Worm (Caenorhabditis elegans) whole organism, young adult: Measurements from ENCODE around the gene clec-166.

ENCODE experiments used
- B0019.2 ChIP-seq: fragments of 200-800 bp; sonication (Bioruptor generic); conservative IDR thresholded peaks from 2 replicates; pipeline ENCODE4 v1.3.6; 2022; ENCODE audit warnings: missing genetic modification reagents, missing genetic modification characterization, missing compliant biosample characterization
- D2030.7 ChIP-seq: fragments of 200-800 bp; sonication (Bioruptor generic); IDR thresholded peaks from 2 replicates; pipeline ENCODE4 v1.3.6; 2022; ENCODE audit warnings: missing genetic modification reagents, missing genetic modification characterization, missing compliant biosample characterization
- F10E7.11 ChIP-seq: sonication (generic microtip); optimal IDR thresholded peaks from 2 replicates; lab custom pipeline; 2017; ENCODE audit warnings: mild to moderate bottlenecking, missing genetic modification characterization, moderate library complexity, missing compliant biosample characterization
- F33H1.4 ChIP-seq: fragments of 200-800 bp; sonication (Bioruptor generic); IDR thresholded peaks from 2 replicates; pipeline ENCODE4 v1.3.6; 2022; ENCODE audit warnings: missing genetic modification reagents, missing genetic modification characterization, missing compliant biosample characterization
- K12H6.12 ChIP-seq: fragments of 200-800 bp; sonication (Bioruptor generic); optimal IDR thresholded peaks from 2 replicates; lab custom pipeline; 2018; ENCODE audit warnings: mild to moderate bottlenecking, missing genetic modification characterization, missing compliant biosample characterization
- Y53F4B.3 ChIP-seq: fragments of 200-800 bp; sonication (Bioruptor generic); IDR thresholded peaks from 2 replicates; pipeline ENCODE4 v1.3.6; 2022; ENCODE audit warnings: missing genetic modification reagents, missing genetic modification characterization, missing compliant biosample characterization
- Y67H2A.10 ChIP-seq: fragments of 200-800 bp; sonication (Bioruptor generic); conservative IDR thresholded peaks from 2 replicates; pipeline ENCODE4 v1.3.6; 2022; ENCODE audit warnings: missing genetic modification reagents, missing genetic modification characterization, missing compliant biosample characterization
- ZK185.1 ChIP-seq: sonication (generic microtip); optimal IDR thresholded peaks from 2 replicates; lab custom pipeline; 2016; ENCODE audit warnings: mild to moderate bottlenecking, missing genetic modification characterization, missing compliant biosample characterization; ENCODE audit not compliant: poor library complexity, severe bottlenecking
- attf-6 ChIP-seq: fragments of 200-800 bp; sonication (Bioruptor generic); IDR thresholded peaks from 2 replicates; pipeline ENCODE4 v1.3.6; 2022; ENCODE audit warnings: missing genetic modification reagents, missing genetic modification characterization, missing compliant biosample characterization
- ceh-40 ChIP-seq: fragments of 200-800 bp; sonication (Bioruptor generic); IDR thresholded peaks from 2 replicates; pipeline ENCODE4 v1.3.6; 2022; ENCODE audit warnings: missing genetic modification characterization, missing compliant biosample characterization
- dox-1 ChIP-seq: fragments of 200-800 bp; sonication (Bioruptor generic); IDR thresholded peaks from 2 replicates; pipeline ENCODE4 v1.3.6; 2022; ENCODE audit warnings: missing genetic modification reagents, missing genetic modification characterization, missing compliant biosample characterization
- egl-18 ChIP-seq: fragments of 200-800 bp; sonication (Bioruptor generic); IDR thresholded peaks from 2 replicates; pipeline ENCODE4 v1.3.6; 2022; ENCODE audit warnings: missing genetic modification reagents, missing genetic modification characterization, missing compliant biosample characterization
- ets-4 ChIP-seq: fragments of 200-800 bp; sonication (Bioruptor generic); optimal IDR thresholded peaks from 2 replicates; lab custom pipeline; 2018; ENCODE audit warnings: mild to moderate bottlenecking, missing genetic modification characterization, missing compliant biosample characterization
- him-1 ChIP-seq: sonication (generic microtip); optimal IDR thresholded peaks from 2 replicates; lab custom pipeline; 2016; ENCODE audit warnings: missing genotype, missing genetic modification reagents, missing genetic modification characterization, missing compliant biosample characterization
- hmg-1.2 ChIP-seq: fragments of 200-800 bp; sonication (Bioruptor generic); IDR thresholded peaks from 2 replicates; pipeline ENCODE4 v1.3.6; 2022; ENCODE audit warnings: missing genetic modification reagents, missing genetic modification characterization, missing compliant biosample characterization
- lag-1 ChIP-seq: fragments of 200-800 bp; sonication (Bioruptor generic); IDR thresholded peaks from 2 replicates; pipeline ENCODE4 v1.3.6; 2022; ENCODE audit warnings: missing genetic modification reagents, missing genetic modification characterization, missing compliant biosample characterization
- let-607 ChIP-seq, 2 experiments: fragments of 200-800 bp in 1 of 2; sonication (Bioruptor generic) in 1 of 2; sonication (generic microtip) in 1 of 2; optimal IDR thresholded peaks; 2 replicates each; lab custom pipeline; 2016 to 2018; ENCODE audit warnings: mild to moderate bottlenecking in 2 of 2, missing compliant biosample characterization in 2 of 2, missing genetic modification characterization in 2 of 2, moderate library complexity in 2 of 2, missing genotype in 1 of 2
- lin-54 ChIP-seq: fragments of 200-800 bp; sonication (Bioruptor generic); optimal IDR thresholded peaks from 2 replicates; lab custom pipeline; 2018; ENCODE audit warnings: mild to moderate bottlenecking, missing genetic modification characterization, missing compliant biosample characterization
- lir-1 ChIP-seq: fragments of 200-800 bp; sonication (Bioruptor generic); conservative IDR thresholded peaks from 2 replicates; pipeline ENCODE4 v1.3.6; 2022; ENCODE audit warnings: missing genetic modification reagents, missing genetic modification characterization, missing compliant biosample characterization
- lsl-1 ChIP-seq: fragments of 200-800 bp; sonication (Bioruptor generic); optimal IDR thresholded peaks from 2 replicates; lab custom pipeline; 2018; ENCODE audit warnings: mild to moderate bottlenecking, missing genetic modification characterization, moderate library complexity, missing compliant biosample characterization
- madf-3 ChIP-seq: fragments of 200-800 bp; sonication (Bioruptor generic); IDR thresholded peaks from 2 replicates; pipeline ENCODE4 v1.3.6; 2022; ENCODE audit warnings: missing genetic modification reagents, missing genetic modification characterization, missing compliant biosample characterization
- madf-6 ChIP-seq: fragments of 200-800 bp; sonication (Bioruptor generic); IDR thresholded peaks from 2 replicates; pipeline ENCODE4 v1.3.6; 2022; ENCODE audit warnings: missing genetic modification reagents, missing genetic modification characterization, missing compliant biosample characterization
- madf-8 ChIP-seq: fragments of 200-800 bp; sonication (Bioruptor generic); conservative IDR thresholded peaks from 2 replicates; pipeline ENCODE4 v1.3.6; 2022; ENCODE audit warnings: missing genetic modification reagents, missing genetic modification characterization, missing compliant biosample characterization
- mcd-1 ChIP-seq: fragments of 200-800 bp; sonication (Bioruptor generic); IDR thresholded peaks from 2 replicates; pipeline ENCODE4 v1.3.6; 2022; ENCODE audit warnings: missing genetic modification reagents, missing genetic modification characterization, missing compliant biosample characterization
- mxl-1 ChIP-seq: sonication (generic microtip); optimal IDR thresholded peaks from 2 replicates; lab custom pipeline; 2016; ENCODE audit warnings: missing genetic modification characterization, missing compliant biosample characterization
- nfyb-1 ChIP-seq: fragments of 200-800 bp; sonication (Bioruptor generic); IDR thresholded peaks from 2 replicates; pipeline ENCODE4 v1.3.6; 2022; ENCODE audit warnings: missing genetic modification reagents, missing genetic modification characterization, missing compliant biosample characterization
- nhr-120 ChIP-seq: fragments of 200-800 bp; sonication (Bioruptor generic); IDR thresholded peaks from 2 replicates; pipeline ENCODE4 v1.3.6; 2022; ENCODE audit warnings: missing genetic modification characterization, missing compliant biosample characterization
- nhr-80 ChIP-seq: sonication (generic microtip); optimal IDR thresholded peaks from 2 replicates; lab custom pipeline; 2016; ENCODE audit warnings: missing genetic modification characterization, missing compliant biosample characterization
- pbrm-1 ChIP-seq: fragments of 200-800 bp; sonication (Bioruptor generic); IDR thresholded peaks from 2 replicates; pipeline ENCODE4 v1.3.6; 2022; ENCODE audit warnings: missing genetic modification reagents, missing genetic modification characterization, missing compliant biosample characterization
- repo-1 ChIP-seq: sonication (generic microtip); optimal IDR thresholded peaks from 2 replicates; lab custom pipeline; 2017; ENCODE audit warnings: mild to moderate bottlenecking, missing genetic modification characterization, missing compliant biosample characterization
- sea-2 ChIP-seq: fragments of 200-800 bp; sonication (Bioruptor generic); IDR thresholded peaks from 2 replicates; pipeline ENCODE4 v1.3.6; 2022; ENCODE audit warnings: missing genetic modification characterization, missing compliant biosample characterization
- snpc-1.1 ChIP-seq: sonication (generic microtip); optimal IDR thresholded peaks from 2 replicates; lab custom pipeline; 2017; ENCODE audit warnings: missing genetic modification characterization, mild to moderate bottlenecking, missing compliant biosample characterization, antibody characterized with exemption, moderate library complexity, missing genotype, missing genetic modification reagents; ENCODE audit not compliant: insufficient read depth
- snpc-1.3 ChIP-seq: sonication (generic microtip); optimal IDR thresholded peaks from 2 replicates; lab custom pipeline; 2017; ENCODE audit warnings: missing genetic modification characterization, mild to moderate bottlenecking, missing compliant biosample characterization, antibody characterized with exemption, moderate library complexity, missing genotype, missing genetic modification reagents; ENCODE audit not compliant: insufficient read depth
- snpc-3.4 ChIP-seq: sonication (generic microtip); optimal IDR thresholded peaks from 2 replicates; lab custom pipeline; 2017; ENCODE audit warnings: missing genetic modification characterization, mild to moderate bottlenecking, missing compliant biosample characterization, antibody characterized with exemption, moderate library complexity, missing genotype, missing genetic modification reagents
- snpc-4 ChIP-seq, 5 experiments: fragments of 150-350 bp in 1 of 5; sonication (generic microtip) in 4 of 5; optimal IDR thresholded peaks; 2 replicates each; lab custom pipeline; 2014 to 2018; ENCODE audit warnings: missing genetic modification characterization in 5 of 5, missing biosample characterization in 3 of 5, antibody characterized with exemption in 2 of 5, mild to moderate bottlenecking in 2 of 5, missing compliant biosample characterization in 2 of 5, missing genotype in 2 of 5, moderate library complexity in 2 of 5, missing genetic modification reagents in 1 of 5
- somi-1 ChIP-seq: fragments of 200-800 bp; sonication (Bioruptor generic); optimal IDR thresholded peaks from 2 replicates; lab custom pipeline; 2018; ENCODE audit warnings: mild to moderate bottlenecking, missing genetic modification characterization, missing compliant biosample characterization
- sptf-2 ChIP-seq: fragments of 200-800 bp; sonication (Bioruptor generic); optimal IDR thresholded peaks from 2 replicates; lab custom pipeline; 2018; ENCODE audit warnings: mild to moderate bottlenecking, missing genetic modification characterization, missing compliant biosample characterization
- tbp1 ChIP-seq: fragments of 200-800 bp; sonication (Bioruptor generic); optimal IDR thresholded peaks from 2 replicates; lab custom pipeline; 2018; ENCODE audit warnings: mild to moderate bottlenecking, missing genetic modification characterization, missing compliant biosample characterization
- zfh-2 ChIP-seq: fragments of 200-800 bp; sonication (Bioruptor generic); conservative IDR thresholded peaks from 2 replicates; pipeline ENCODE4 v1.3.6; 2022; ENCODE audit warnings: missing genetic modification reagents, missing genetic modification characterization, missing compliant biosample characterization
- ztf-22 ChIP-seq: fragments of 200-800 bp; sonication (Bioruptor generic); optimal IDR thresholded peaks from 2 replicates; lab custom pipeline; 2018; ENCODE audit warnings: mild to moderate bottlenecking, missing genetic modification characterization, moderate library complexity, missing compliant biosample characterization

Gene clec-166

ce11 chrIV:1260474-1260873 lies 9.3 kb upstream of the clec-166 start:
- TF ChIP-seq snpc-3.4 (tag; lab: Kevin White, UChicago) (peak; percentile 91), lsl-1 (GFP tag; lab: Kevin White, UChicago) (peak; percentile 51), F33H1.4 (peak; percentile 43), attf-6 (GFP tag; lab: Robert Waterston, UW) (peak; percentile 11; the same call in 1 of the 2 replicates), pbrm-1 (GFP tag; lab: Robert Waterston, UW) (peak; percentile 71; the same call in 1 of the 2 replicates), lin-54 (GFP tag; lab: Kevin White, UChicago) (peak; percentile 25), snpc-1.1 (tag; lab: Kevin White, UChicago) (peak; percentile 91), tbp1 (GFP tag; lab: Kevin White, UChicago) (peak; percentile 45), sea-2 (GFP tag; lab: Robert Waterston, UW) (no peak), snpc-1.3 (tag; lab: Kevin White, UChicago) (no peak), snpc-4 (GFP tag; optimal IDR thresholded peaks at IDR 0.05; lab: Kevin White, UChicago) (no peak), snpc-4 (tag; optimal IDR thresholded peaks at IDR 0.05; lab: Kevin White, UChicago) (peak; percentile 83 to 96 (median 92)), K12H6.12 (tag; lab: Kevin White, UChicago) (no peak), D2030.7 (GFP tag; lab: Robert Waterston, UW) (peak; percentile 33; the same call in 1 of the 2 replicates), him-1 (tag; lab: Kevin White, UChicago) (peak; percentile 6), egl-18 (GFP tag; lab: Robert Waterston, UW) (no peak), madf-6 (peak; percentile 78), hmg-1.2 (peak; percentile 72; the same call in 1 of the 2 replicates), madf-8 (GFP tag; lab: Robert Waterston, UW) (no peak), ets-4 (GFP tag; lab: Kevin White, UChicago) (no peak), mcd-1 (GFP tag; lab: Robert Waterston, UW) (peak; percentile 42; the same call in 1 of the 2 replicates), dox-1 (peak; percentile 41; the same call in 1 of the 2 replicates), nfyb-1 (GFP tag; lab: Robert Waterston, UW) (no peak), sptf-2 (no peak), repo-1 (tag; lab: Kevin White, UChicago) (peak; percentile 19), ceh-40 (no peak)

ce11 chrIV:1256723-1257122 lies 5.6 kb upstream of the clec-166 start, which contains the start of gene clec-168:
Gene clec-168, plus strand, starts transcription at chrIV:1256969.
- TF ChIP-seq lag-1 (no peak), nhr-80 (tag; lab: Kevin White, UChicago) (peak; percentile 16)

- TF ChIP-seq snpc-4 (GFP tag; optimal IDR thresholded peaks at IDR 0.05; lab: Kevin White, UChicago) (no peak), snpc-4 (tag; optimal IDR thresholded peaks at IDR 0.05; lab: Kevin White, UChicago) (no peak), let-607 (tag; optimal IDR thresholded peaks at IDR 0.05; lab: Kevin White, UChicago) (no peak), F10E7.11 (no peak), somi-1 (GFP tag; lab: Kevin White, UChicago) (no peak), lir-1 (GFP tag; lab: Robert Waterston, UW) (no peak), mxl-1 (no peak), ZK185.1 (tag; lab: Kevin White, UChicago) (no peak), B0019.2 (GFP tag; lab: Robert Waterston, UW) (no peak), egl-18 (GFP tag; lab: Robert Waterston, UW) (no peak), zfh-2 (GFP tag; lab: Robert Waterston, UW) (no peak), ztf-22 (GFP tag; lab: Kevin White, UChicago) (no peak), Y67H2A.10 (GFP tag; lab: Robert Waterston, UW) (no peak), madf-3 (GFP tag; lab: Robert Waterston, UW) (no peak), Y53F4B.3 (GFP tag; lab: Robert Waterston, UW) (no peak), nhr-120 (GFP tag; lab: Robert Waterston, UW) (no peak)
Observed at ce11 chrIV:1255632-1256031, 4.5 kb upstream of the clec-166 start, which contains the start of gene clec-167. Gene clec-167, minus strand, starts transcription at chrIV:1255732.
